Worm (Caenorhabditis elegans) whole organism, dauer: ENCODE data around the gene R160.13.

Experiments used
- unc-62 ChIP-seq: sonication (generic microtip); optimal IDR thresholded peaks from 2 replicates; lab custom pipeline; 2017; ENCODE audit warnings: missing biosample characterization, missing genetic modification reagents, missing genetic modification characterization

Gene R160.13

DNA sequence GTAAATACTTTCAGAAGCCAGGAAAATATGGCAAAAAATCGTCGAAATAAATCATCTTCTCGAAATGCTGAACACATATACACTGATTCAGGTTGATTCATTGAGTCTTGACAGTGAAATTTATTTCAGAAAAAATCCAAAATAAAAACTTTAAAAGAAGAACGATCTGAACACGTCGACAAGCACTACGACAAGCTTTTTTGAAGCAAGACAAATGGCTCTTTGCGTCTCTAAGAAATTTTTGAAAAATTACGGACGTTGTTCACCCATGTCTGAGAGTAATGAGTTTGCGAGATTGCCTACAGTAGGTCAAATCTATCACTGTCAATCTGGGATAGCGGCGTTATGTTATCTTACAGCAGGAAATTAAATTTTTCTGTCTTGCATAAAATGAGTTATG, 5.5 kb upstream of the R160.13 start, which contains the start of gene R160.2:
TSS of gene R160.2 (minus strand) at position 101 of the 400 bp plus-strand sequence.
- no peak for TF ChIP-seq unc-62 (GFP tag; lab: Kevin White, UChicago)

DNA sequence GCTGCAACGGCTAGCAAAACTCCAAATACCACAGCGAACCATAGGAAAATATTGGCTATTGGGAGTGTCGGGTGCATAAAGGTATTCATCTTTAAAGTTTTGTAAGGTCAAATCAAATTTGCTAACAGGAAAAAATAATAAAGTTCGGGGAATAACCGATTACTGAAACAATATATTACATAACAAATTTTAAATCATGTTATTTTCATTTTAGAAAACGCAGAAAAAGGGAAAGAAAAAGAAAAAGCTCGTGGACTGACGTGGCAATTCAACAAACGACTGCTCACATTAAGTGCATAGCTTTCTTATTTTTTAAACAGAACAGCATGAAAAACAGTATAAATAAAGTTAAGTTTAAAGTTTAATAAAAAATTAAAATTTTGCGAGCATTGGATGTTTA, 1.8 kb upstream of the R160.13 start, which contains the start of gene R160.6:
TSS of gene R160.6 (minus strand) at position 101 of the 400 bp plus-strand sequence.
- no peak for TF ChIP-seq unc-62 (GFP tag; lab: Kevin White, UChicago)

DNA sequence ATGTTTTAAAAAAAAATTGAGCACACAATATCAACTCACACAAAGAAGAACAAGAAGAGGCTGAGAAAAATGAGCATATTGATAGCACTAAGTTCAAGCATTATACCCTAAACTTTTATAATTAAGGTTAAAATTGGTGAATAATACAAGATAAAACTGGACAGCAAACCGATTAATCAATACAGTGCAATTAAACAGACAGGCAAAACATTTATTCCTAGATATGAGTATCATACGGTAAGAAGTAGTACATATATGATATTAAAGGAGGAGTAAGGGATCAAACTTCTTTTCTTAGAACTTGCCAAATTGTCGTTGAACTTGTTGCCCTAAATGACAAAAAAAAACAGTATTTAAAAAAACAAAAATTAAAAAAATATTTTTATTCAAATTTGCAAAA, 675 bp upstream of the R160.13 start, which contains the start of gene R160.14:
TSS of gene R160.14 (minus strand) at position 101 of the 400 bp plus-strand sequence.
- no peak for TF ChIP-seq unc-62 (GFP tag; lab: Kevin White, UChicago)

DNA sequence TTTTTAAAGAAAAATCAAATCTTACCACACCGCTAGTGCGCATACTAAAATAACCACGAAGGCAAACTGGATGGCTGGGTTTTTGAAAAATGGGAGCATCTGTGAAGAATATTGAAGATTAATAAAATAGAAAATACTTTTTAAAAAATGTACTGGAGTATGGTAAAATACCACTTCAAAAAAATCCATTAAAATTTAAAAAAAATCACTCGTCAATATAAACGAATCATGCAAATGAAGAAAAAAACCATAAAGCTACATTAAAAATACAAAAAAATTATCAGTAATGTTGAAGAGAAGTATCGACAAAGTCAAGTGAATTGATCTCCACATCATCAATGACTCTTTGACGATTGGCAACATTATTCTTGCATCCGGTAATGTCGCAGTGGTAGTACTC, 557 bp downstream of the R160.13 start, which contains the start of gene R160.5:
TSS of gene R160.5 (minus strand) at position 101 of the 400 bp plus-strand sequence.
- TF ChIP-seq unc-62 (GFP tag; lab: Kevin White, UChicago): no peak

DNA sequence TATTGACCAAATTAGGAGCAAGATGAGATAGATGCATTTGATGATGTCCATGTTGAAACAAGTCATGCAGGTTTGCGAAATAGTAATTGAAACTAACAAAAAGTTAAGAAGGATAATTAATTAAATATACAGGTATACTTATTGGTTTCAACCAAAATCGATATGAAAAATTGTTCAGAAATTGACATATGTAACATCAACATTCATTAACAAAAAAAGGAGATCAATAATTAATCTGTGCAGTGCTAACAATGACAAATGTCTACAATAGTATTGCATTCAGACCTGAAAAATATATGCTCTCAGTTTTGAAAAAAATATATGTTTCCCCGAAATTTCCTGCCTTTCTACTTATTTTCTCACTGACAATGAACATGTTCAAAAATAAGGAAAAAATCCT, 2.5 kb downstream of the R160.13 start, which contains the start of gene R160.4:
TSS of gene R160.4 (minus strand) at position 101 of the 400 bp plus-strand sequence.
- no peak for TF ChIP-seq unc-62 (GFP tag; lab: Kevin White, UChicago)

DNA sequence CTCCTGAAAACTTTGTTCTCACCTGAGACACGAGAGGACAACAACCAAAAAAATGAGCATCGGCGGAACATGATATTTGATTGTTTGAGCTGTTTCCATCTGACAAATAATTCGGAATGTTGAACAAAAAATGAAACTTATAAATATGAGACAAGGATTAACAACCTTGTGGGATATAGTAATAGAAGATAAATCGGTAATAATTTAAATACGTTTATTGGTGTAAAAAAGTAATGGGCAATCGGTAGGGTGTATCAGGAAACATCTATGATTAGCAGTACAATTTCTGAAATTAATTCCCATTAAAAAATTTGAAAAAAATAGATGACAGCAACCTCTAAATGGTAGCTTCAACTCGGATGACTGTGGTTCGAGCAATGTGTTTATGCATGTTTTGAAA, 3.9 kb downstream of the R160.13 start, which contains the start of gene R160.10:
TSS of gene R160.10 (minus strand) at position 101 of the 400 bp plus-strand sequence.
- no peak for TF ChIP-seq unc-62 (GFP tag; lab: Kevin White, UChicago)

DNA sequence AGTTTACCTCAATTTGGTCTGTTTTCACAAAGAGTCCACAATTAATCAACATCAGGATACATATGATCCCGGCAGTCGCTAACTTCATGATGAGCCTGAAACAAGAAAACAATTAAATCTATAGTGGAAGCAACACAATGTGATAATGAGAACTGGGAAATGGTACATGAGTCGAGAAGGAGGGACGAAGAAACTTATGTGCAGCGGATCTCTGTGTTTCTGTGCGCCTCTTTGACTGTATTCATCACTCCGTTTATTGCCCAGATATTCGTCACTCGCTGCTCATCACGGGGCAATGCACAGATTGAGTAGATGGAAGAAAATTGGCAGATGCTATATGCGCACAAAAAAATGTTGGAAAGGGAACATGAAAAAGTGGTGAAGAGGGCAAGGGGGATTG, 5.1 kb downstream of the R160.13 start, which contains the start of gene R160.3:
TSS of gene R160.3 (minus strand) at position 101 of the 400 bp plus-strand sequence.
- no peak for TF ChIP-seq unc-62 (GFP tag; lab: Kevin White, UChicago)

DNA sequence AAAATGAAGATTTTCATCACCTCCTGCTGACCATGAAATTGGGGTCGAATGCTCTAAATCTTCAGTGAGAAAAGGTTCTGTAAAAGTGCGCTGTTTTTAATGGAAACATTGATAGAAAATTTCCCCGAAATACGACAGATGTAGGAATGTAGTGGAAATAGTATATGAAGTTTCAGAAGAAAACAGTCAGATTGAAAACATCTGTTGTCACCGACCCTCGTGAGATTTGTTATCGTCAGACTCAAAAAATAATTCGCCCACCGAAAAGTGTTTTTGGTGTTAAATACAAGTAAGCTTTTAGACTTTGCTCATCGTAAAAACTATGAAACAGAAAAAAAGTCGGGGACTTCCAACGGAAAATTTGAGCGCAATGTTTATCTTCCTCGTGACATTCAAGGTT, 6.4 kb downstream of the R160.13 start, which contains the start of gene F14H12.8:
TSS of gene F14H12.8 (minus strand) at position 101 of the 400 bp plus-strand sequence.
- TF ChIP-seq unc-62 (GFP tag; lab: Kevin White, UChicago): no peak

DNA sequence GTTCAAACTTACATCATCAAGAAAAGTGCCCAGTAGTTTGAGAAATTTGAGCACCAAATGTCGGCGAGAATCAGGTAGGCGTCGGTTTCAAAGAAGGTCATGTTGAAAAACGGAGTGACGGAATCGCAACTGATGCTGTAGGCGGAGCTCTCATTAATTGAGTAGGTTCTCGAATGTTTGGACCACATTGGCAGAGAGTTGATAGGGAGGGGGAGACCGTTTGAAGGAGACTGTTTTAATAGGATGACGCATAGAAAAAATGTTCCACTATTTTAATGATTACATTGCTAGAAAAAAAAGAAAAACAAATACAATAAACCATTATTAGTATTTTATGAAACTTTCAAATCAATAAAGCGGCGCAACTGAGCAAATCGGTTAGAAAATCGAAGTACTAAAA, 8.1 kb downstream of the R160.13 start, which contains the start of gene F14H12.17:
TSS of gene F14H12.17 (minus strand) at position 101 of the 400 bp plus-strand sequence.
- TF ChIP-seq unc-62 (GFP tag; lab: Kevin White, UChicago): no peak

DNA sequence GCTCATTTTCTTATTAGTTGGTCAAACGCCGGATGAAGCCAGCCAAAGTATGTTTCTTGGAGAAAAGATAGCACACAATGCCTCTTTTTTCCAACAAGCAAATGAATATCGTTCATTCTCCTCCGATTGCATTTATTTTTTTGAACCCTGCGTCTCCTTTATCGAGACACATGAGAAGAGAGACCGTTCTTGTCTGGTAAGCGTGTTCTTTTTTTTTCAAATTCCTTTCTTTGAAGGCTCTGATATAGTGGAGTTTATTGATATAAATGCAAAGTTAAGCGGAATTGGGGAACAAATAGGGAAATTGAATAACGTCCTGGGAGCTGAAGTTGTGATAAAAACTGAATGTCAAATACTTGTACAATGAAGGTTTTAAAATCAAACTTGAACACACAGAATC, 8.8 kb downstream of the R160.13 start, which contains the start of gene F14H12.7:
TSS of gene F14H12.7 (minus strand) at position 101 of the 400 bp plus-strand sequence.
- no peak for TF ChIP-seq unc-62 (GFP tag; lab: Kevin White, UChicago)

DNA sequence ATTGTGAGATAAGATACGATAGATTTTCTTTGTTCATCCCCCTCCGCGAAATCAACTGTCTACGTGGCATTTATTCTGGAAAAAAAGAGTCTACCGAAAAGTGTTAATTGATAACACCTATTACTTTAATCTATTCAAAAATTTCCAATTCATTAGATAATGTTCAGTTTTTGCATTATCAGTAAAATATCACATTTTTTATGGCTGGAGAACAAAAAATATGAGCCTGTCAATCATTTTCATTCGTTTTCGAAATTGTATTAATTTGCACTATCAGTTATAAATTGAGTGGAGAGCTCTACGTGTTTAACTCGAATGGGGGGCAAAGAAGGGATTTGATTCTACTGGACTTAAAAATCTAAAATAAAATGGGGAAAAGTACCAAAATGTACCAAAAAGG, 12.3 kb downstream of the R160.13 start:
- TF ChIP-seq unc-62 (GFP tag; lab: Kevin White, UChicago): no peak

DNA sequence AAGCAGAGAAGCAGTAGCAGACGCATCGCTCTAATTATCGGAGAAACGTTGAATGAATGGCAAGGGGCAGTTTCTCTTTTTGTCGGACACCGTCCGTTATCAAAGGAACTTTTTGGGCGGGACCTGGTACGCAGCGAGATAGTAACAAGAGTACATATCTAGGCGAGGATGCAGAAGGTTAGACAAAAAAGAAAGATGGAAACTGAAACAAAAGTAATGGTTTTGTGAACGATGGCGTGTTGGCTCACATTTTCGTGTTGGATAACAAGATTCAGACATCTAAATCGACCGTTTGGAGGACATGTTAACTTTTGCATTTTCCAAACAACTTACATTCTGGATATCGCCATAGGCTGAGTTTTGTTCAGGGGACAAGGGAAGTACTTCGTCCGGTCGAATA, 13.8 kb downstream of the R160.13 start, which contains the start of gene F14H12.6:
TSS of gene F14H12.6 (minus strand) at position 101 of the 400 bp plus-strand sequence.
- no peak for TF ChIP-seq unc-62 (GFP tag; lab: Kevin White, UChicago)

DNA sequence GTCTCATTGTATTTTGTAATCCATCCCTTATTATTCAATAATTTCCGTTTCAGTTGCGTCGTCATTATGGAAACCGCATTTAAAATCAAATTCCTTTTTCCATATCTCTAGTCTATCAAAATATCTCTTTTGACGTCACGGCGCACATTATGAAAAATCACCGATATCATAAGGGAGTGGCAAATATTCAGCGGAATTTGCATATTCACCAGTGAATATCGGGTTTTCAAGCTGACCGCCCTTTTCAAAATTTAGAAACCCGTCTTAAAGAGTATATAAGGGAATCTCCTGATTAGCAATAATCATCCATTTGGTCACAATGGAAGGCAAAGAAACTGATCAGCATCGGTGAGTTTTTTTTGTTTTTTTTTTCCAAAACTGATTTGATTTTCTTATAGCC, 18.0 kb downstream of the R160.13 start, which contains the start of gene col-165:
TSS of gene col-165 (plus strand) at position 301 of the 400 bp plus-strand sequence.
- TF ChIP-seq unc-62 (GFP tag; lab: Kevin White, UChicago): no peak

DNA sequence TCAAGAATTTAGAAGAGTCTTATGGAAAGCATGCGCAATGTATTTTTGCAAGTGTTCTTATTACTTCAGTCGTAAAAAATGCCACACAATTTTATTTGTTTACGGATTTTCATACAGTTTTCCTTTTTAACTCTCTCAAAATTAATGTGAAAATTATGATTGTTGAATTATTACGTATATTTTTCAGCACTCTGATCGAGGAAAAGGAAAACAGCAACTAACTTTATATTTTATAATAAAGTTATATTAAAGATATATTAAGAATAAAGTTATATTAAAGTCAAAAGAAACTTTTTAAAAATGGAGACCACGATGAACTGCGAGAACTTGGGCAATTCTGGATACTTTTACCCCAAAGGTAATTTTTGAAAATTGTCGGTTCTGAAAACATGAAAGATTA, 21.1 kb downstream of the R160.13 start, which contains the start of gene F14H12.2:
TSS of gene F14H12.2 (plus strand) at position 301 of the 400 bp plus-strand sequence.
- TF ChIP-seq unc-62 (GFP tag; lab: Kevin White, UChicago): no peak

DNA sequence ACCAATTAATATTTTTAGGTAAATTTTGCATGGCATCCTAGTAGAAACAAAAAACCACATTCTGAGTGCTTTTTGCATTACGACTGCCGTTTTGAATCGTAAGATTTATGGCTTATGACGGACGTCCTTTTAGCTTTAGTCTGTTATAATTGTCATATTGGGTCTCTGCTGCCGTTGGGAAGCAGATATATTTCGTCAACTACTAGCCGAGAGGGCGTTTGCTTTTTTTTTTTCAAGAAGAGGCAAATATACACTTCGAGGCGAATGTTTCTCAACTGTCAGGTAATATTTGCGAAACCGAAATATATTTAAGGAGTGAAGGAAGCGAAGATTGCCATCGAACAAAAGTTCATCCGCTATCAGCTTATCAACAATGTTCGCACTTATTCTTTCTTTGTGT, 27.4 kb downstream of the R160.13 start, which contains the start of gene F14H12.3:
TSS of gene F14H12.3 (plus strand) at position 301 of the 400 bp plus-strand sequence.
- TF ChIP-seq unc-62 (GFP tag; lab: Kevin White, UChicago): no peak

DNA sequence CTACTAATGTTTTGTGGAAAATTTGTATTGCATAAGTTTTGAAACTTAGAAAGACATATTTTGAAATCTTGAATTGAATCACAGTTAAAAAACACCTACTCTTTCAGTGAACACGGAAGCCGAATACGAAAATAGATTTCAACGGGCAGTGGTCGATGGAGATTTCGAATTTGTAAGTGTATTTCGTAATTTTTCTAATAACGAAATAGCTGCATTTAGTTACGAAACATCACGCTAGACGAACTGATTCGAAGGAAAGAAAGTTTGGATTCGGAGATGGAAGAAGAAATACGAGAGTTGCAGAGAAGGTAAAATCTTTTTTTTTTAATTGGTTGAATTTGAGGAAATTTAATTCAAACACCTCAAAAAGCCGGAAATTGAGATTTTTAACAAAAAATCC, 28.6 kb downstream of the R160.13 start:
- TF ChIP-seq unc-62 (GFP tag; lab: Kevin White, UChicago): no peak
